Fruit fly (Drosophila melanogaster) whole organism: Measurements from ENCODE around the gene CG5863.

ENCODE experiments used
- Dll ChIP-seq: fragments of >200 bp; optimal IDR thresholded peaks from 2 replicates; lab custom pipeline; 2017
- EcR ChIP-seq, 2 experiments: fragments of >200 bp; optimal IDR thresholded peaks; 2 replicates each; lab custom pipeline; 2017; ENCODE audit warnings: missing biosample characterization in 2 of 2, missing genetic modification characterization in 2 of 2, missing genetic modification reagents in 2 of 2
- psq ChIP-seq: fragments of >200 bp; optimal IDR thresholded peaks from 2 replicates; lab custom pipeline; 2017
- usp ChIP-seq: fragments of >200 bp; optimal IDR thresholded peaks from 2 replicates; lab custom pipeline; 2017; ENCODE audit warnings: missing biosample characterization, missing genetic modification characterization, mixed read lengths

dm6 chr3R:17415439-17415838 lies 4.5 kb downstream of the CG5863 start, which contains the start of gene CG5866:
- TF ChIP-seq Dll (no peak), psq (lab: Kevin White, UChicago) (no peak), EcR (GFP tag; optimal IDR thresholded peaks at IDR 0.05; lab: Kevin White, UChicago) (no peak), usp (GFP tag; lab: Kevin White, UChicago) (no peak)
